Worm (Caenorhabditis elegans): ENCODE data around the gene msp-32.

- no peak for TF ChIP-seq ceh-79 (tag; optimal IDR thresholded peaks at IDR 0.05)
- TF ChIP-seq Y79H2A.3 (GFP tag; conservative IDR thresholded peaks at IDR 0.05) = no peak
- TF ChIP-seq unc-62 (GFP tag; optimal IDR thresholded peaks at IDR 0.05) = no peak
- no peak for TF ChIP-seq F52B5.7 (tag; optimal IDR thresholded peaks at IDR 0.05)
- TF ChIP-seq ama-1 (optimal IDR thresholded peaks at IDR 0.05) = no peak
- TF ChIP-seq ama-1 (GFP tag; optimal IDR thresholded peaks at IDR 0.05) = no peak
- TF ChIP-seq nhr-90 (tag; optimal IDR thresholded peaks at IDR 0.05) = no peak
- no peak for TF ChIP-seq F57C9.4 (tag; optimal IDR thresholded peaks at IDR 0.05)
- TF ChIP-seq Y53F4B.3 (GFP tag; IDR thresholded peaks at IDR 0.05) = no peak
- no peak for TF ChIP-seq lsy-27 (tag; optimal IDR thresholded peaks at IDR 0.05; ENCODE audit: borderline replicate concordance, insufficient read depth)
These were observed 25.6 kb upstream of the msp-32 start, which contains the start of gene col-73 for ce11 chrII:4873029-4873428.
